Fruit fly (Drosophila melanogaster): ENCODE results near the gene Nek2.

Gene Nek2

DNA sequence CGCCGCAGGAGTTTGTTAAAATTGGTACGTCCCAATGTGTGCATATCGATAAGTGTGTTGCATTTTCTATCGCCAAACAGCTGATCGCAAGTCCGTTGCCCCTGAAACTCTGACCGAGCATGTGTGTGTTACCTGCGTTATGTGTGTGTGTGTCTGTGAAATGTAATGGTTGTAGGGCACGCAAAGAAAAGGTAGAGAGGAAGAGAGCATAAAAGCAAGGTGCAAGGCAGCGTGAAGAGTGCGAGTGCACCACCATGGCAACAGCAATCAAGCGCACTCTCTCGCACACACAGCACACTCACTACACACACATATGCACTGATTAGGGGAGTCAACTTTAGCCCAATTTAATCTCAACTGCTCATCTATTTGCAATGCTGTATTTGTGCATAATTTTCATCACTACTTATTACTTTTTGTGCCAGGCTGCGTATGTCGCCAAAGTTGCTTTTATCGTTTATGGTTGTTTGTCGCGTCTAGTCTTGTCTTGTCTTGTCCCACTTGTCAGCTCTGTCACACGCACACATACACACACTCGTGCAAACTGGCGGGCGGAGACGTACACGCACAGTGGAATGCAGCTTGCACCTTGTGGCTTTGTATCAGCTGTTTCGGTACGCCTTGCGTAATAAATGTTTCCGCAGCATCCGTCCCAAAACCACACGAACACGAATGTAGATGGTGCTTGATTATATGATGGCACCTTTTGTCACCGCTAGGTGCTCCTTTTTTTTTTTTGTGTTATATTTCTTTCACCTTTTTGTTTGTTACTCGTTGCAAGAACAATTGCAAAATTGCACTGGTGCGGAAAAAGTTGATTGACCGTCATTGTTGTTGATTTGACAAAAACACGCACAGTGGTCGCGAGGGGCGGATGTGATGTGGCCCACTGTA, 46.4 kb upstream of the Nek2 start (continued):
- TF ChIP-seq CG17385 (GFP tag; optimal IDR thresholded peaks at IDR 0.05) (peak; percentile 73), nom (GFP tag; optimal IDR thresholded peaks at IDR 0.05) (peak; percentile 40), Aef1 (GFP tag; IDR thresholded peaks at IDR 0.05) (peak; percentile 47; the same call in 1 of the 3 replicates), chinmo (GFP tag; IDR thresholded peaks at IDR 0.05; ENCODE audit: partially characterized antibody) (0 out of 4 replicates have a peak, but pooled peaks have one; percentile 36), CG9727 (GFP tag; optimal IDR thresholded peaks at IDR 0.05) (peak; percentile 89), CG7928 (GFP tag; optimal IDR thresholded peaks at IDR 0.05) (no peak), bsh (GFP tag; optimal IDR thresholded peaks at IDR 0.05) (peak; percentile 66 to 87), CG10462 (GFP tag; optimal IDR thresholded peaks at IDR 0.05) (peak; percentile 77), CG2199 (GFP tag; IDR thresholded peaks at IDR 0.05) (no peak), CG8478 (optimal IDR thresholded peaks at IDR 0.05) (peak; percentile 98), Sox102F (GFP tag; optimal IDR thresholded peaks at IDR 0.05) (peak; percentile 87), crp (GFP tag; optimal IDR thresholded peaks at IDR 0.05) (peak; percentile 58 to 79), Eip74EF (GFP tag; optimal IDR thresholded peaks at IDR 0.05) (peak in 1 of 2 experiments; percentile 75), CG5180 (GFP tag; optimal IDR thresholded peaks at IDR 0.05) (peak; percentile 77), Dbx (GFP tag; IDR thresholded peaks at IDR 0.05) (no peak), CG10979 (tag; optimal IDR thresholded peaks at IDR 0.05) (peak; percentile 90), rib (GFP tag; IDR thresholded peaks at IDR 0.05) (no peak), CG3847 (GFP tag; IDR thresholded peaks at IDR 0.05) (peak; percentile 38; the same call in 1 of the 2 replicates), hkb (optimal IDR thresholded peaks at IDR 0.05) (no peak), hkb (GFP tag; IDR thresholded peaks at IDR 0.05) (peak; percentile 61; the same call in 1 of the 2 replicates), GATAe (GFP tag; conservative IDR thresholded peaks at IDR 0.05) (no peak), CG14667 (GFP tag; IDR thresholded peaks at IDR 0.05) (peak; percentile 68), ken (GFP tag; IDR thresholded peaks at IDR 0.05) (peak; percentile 66; the same call in 2 of the 3 replicates), D19A (tag; optimal IDR thresholded peaks at IDR 0.05) (peak; percentile 82), NC2β (GFP tag; optimal IDR thresholded peaks at IDR 0.05) (peak; percentile 79), vnd (GFP tag; IDR thresholded peaks at IDR 0.05; ENCODE audit: partially characterized antibody) (no peak), CG7839 (tag; optimal IDR thresholded peaks at IDR 0.05) (peak; percentile 87), CG15601 (tag; optimal IDR thresholded peaks at IDR 0.05) (peak; percentile 57), btn (GFP tag; optimal IDR thresholded peaks at IDR 0.05) (peak; percentile 59), Dip2 (GFP tag; IDR thresholded peaks at IDR 0.05) (no peak), Hsf (GFP tag; optimal IDR thresholded peaks at IDR 0.05) (peak; percentile 75), CG1792 (GFP tag; optimal IDR thresholded peaks at IDR 0.05) (peak; percentile 80), CG34224 (GFP tag; IDR thresholded peaks at IDR 0.05; ENCODE audit: partially characterized antibody) (no peak), CG14965 (GFP tag; optimal IDR thresholded peaks at IDR 0.05; ENCODE audit: borderline replicate concordance) (peak; percentile 23), Lpt (GFP tag; optimal IDR thresholded peaks at IDR 0.05) (no peak), otp (GFP tag; IDR thresholded peaks at IDR 0.05) (peak; percentile 68; the same call in 2 of the 3 replicates), MESR4 (GFP tag; optimal IDR thresholded peaks at IDR 0.05) (no peak), ind (GFP tag; optimal IDR thresholded peaks at IDR 0.05) (peak; percentile 75), CG30431 (GFP tag; optimal IDR thresholded peaks at IDR 0.05) (peak; percentile 86), pb (GFP tag; optimal IDR thresholded peaks at IDR 0.05) (peak; percentile 86), Rx (GFP tag; IDR thresholded peaks at IDR 0.05) (peak; percentile 65; the same call in 1 of the 2 replicates), B-H2 (GFP tag; optimal IDR thresholded peaks at IDR 0.05) (no peak), CG13296 (GFP tag; optimal IDR thresholded peaks at IDR 0.05) (peak; percentile 70), CG17802 (tag; optimal IDR thresholded peaks at IDR 0.05) (peak; percentile 60), sim (GFP tag; IDR thresholded peaks at IDR 0.05) (no peak), ems (GFP tag; optimal IDR thresholded peaks at IDR 0.05) (peak; percentile 74), jigr1 (GFP tag; IDR thresholded peaks at IDR 0.05) (peak; percentile 69; the same call in 2 of the 3 replicates), tgo (GFP tag; IDR thresholded peaks at IDR 0.05) (peak; percentile 66; the same call in 2 of the 3 replicates)

Data from whole organism, embryonic.